Worm (Caenorhabditis elegans) whole organism, L1 larva: ENCODE data around the gene Y69A2AR.24.

Experiments used
- ceh-82 ChIP-seq, 3 experiments: fragments of 150-350 bp in 1 of 3; sonication (generic microtip) in 2 of 3; optimal IDR thresholded peaks; 2 replicates each; lab custom pipeline; 2014 to 2017; ENCODE audit warnings: missing biosample characterization in 3 of 3, missing genetic modification characterization in 3 of 3
- dpl-1 ChIP-seq, 3 experiments: fragments of 150-350 bp in 2 of 3; sonication (generic microtip) in 1 of 3; optimal IDR thresholded peaks; 2 replicates each; lab custom pipeline; 2014 to 2017; ENCODE audit warnings: missing biosample characterization in 3 of 3, missing genetic modification characterization in 3 of 3, missing genetic modification reagents in 3 of 3
- egl-27 ChIP-seq, 2 experiments: fragments of 150-350 bp in 1 of 2; sonication (generic microtip); optimal IDR thresholded peaks; 3 replicates each; lab custom pipeline; 2017 to 2018; ENCODE audit warnings: missing biosample characterization in 2 of 2, missing genetic modification characterization in 2 of 2, missing genetic modification reagents in 2 of 2
- fos-1 ChIP-seq: fragments of 150-350 bp; optimal IDR thresholded peaks from 2 replicates; lab custom pipeline; 2014; ENCODE audit warnings: missing biosample characterization, missing genetic modification characterization
- lir-3 ChIP-seq: sonication (generic microtip); optimal IDR thresholded peaks from 2 replicates; lab custom pipeline; 2016; ENCODE audit warnings: mild to moderate bottlenecking, missing genetic modification characterization, moderate library complexity, missing compliant biosample characterization; ENCODE audit not compliant: poor library complexity
- mdl-1 ChIP-seq, 2 experiments: fragments of 150-350 bp; optimal IDR thresholded peaks; 2 replicates each; lab custom pipeline; 2014 to 2017; ENCODE audit warnings: missing biosample characterization in 2 of 2, missing genetic modification characterization in 2 of 2, inconsistent platforms in 1 of 2
- nhr-11 ChIP-seq: fragments of 150-350 bp; optimal IDR thresholded peaks from 2 replicates; lab custom pipeline; 2014; ENCODE audit warnings: missing biosample characterization, missing genetic modification characterization
- nhr-12 ChIP-seq: sonication (generic microtip); optimal IDR thresholded peaks from 2 replicates; lab custom pipeline; 2017; ENCODE audit warnings: missing biosample characterization, missing genetic modification characterization
- sox-4 ChIP-seq: sonication (generic microtip); optimal IDR thresholded peaks from 2 replicates; lab custom pipeline; 2016; ENCODE audit warnings: missing genetic modification characterization, missing compliant biosample characterization
- unc-62 ChIP-seq: fragments of 150-350 bp; optimal IDR thresholded peaks from 2 replicates; lab custom pipeline; 2014; ENCODE audit warnings: missing biosample characterization, missing genetic modification reagents, missing genetic modification characterization
- ztf-4 ChIP-seq: fragments of 150-350 bp; optimal IDR thresholded peaks from 2 replicates; lab custom pipeline; 2014; ENCODE audit warnings: missing biosample characterization, missing genetic modification characterization

ce11 chrIV:2552276-2552675 lies 11.6 kb downstream of the Y69A2AR.24 start:
- TF ChIP-seq ztf-4 (tag; lab: Kevin White, UChicago) = no peak
- TF ChIP-seq fos-1 (tag; lab: Kevin White, UChicago) = no peak
- no peak for TF ChIP-seq unc-62 (GFP tag; lab: Kevin White, UChicago)
- no peak for TF ChIP-seq mdl-1 (tag; optimal IDR thresholded peaks at IDR 0.05; lab: Kevin White, UChicago)
- no peak for TF ChIP-seq nhr-12 (tag; lab: Kevin White, UChicago)
- no peak for TF ChIP-seq lir-3 (tag; lab: Kevin White, UChicago)
- no peak for TF ChIP-seq nhr-11 (tag; lab: Kevin White, UChicago)
- no peak for TF ChIP-seq dpl-1 (GFP tag; optimal IDR thresholded peaks at IDR 0.05; lab: Kevin White, UChicago)
- TF ChIP-seq egl-27 (tag; optimal IDR thresholded peaks at IDR 0.05; lab: Kevin White, UChicago) = no peak
- TF ChIP-seq sox-4 = no peak
- TF ChIP-seq ceh-82 (tag; optimal IDR thresholded peaks at IDR 0.05; lab: Kevin White, UChicago) = no peak
